Fruit fly (Drosophila melanogaster): ENCODE measurements around the gene opm.

Gene opm

dm6 chrX:15074646-15075351, 8.6 kb upstream of the opm start (continued):
- TF ChIP-seq Gsc (GFP tag; IDR thresholded peaks at IDR 0.05) (peak; percentile 71; the same call in 1 of the 2 replicates), sqz (GFP tag; optimal IDR thresholded peaks at IDR 0.05) (peak; percentile 14), CG15479 (GFP tag; optimal IDR thresholded peaks at IDR 0.05) (no peak), CG17612 (GFP tag; IDR thresholded peaks at IDR 0.05) (peak; percentile 76), dimm (GFP tag; IDR thresholded peaks at IDR 0.05) (peak; percentile 66; the same call in 1 of the 2 replicates), CG18011 (GFP tag; optimal IDR thresholded peaks at IDR 0.05) (peak; percentile 76), CG13624 (GFP tag; optimal IDR thresholded peaks at IDR 0.05) (peak; percentile 93), CG11504 (tag; optimal IDR thresholded peaks at IDR 0.05) (peak; percentile 91), tin (GFP tag; optimal IDR thresholded peaks at IDR 0.05) (peak; percentile 93), CG9817 (tag; optimal IDR thresholded peaks at IDR 0.05) (peak; percentile 86), CkIIα-i1 (GFP tag; IDR thresholded peaks at IDR 0.05) (peak; percentile 71; the same call in 1 of the 2 replicates), E2f1 (GFP tag; IDR thresholded peaks at IDR 0.05) (peak; percentile 83), Xbp1 (GFP tag; optimal IDR thresholded peaks at IDR 0.05) (peak; percentile 94), br (optimal IDR thresholded peaks at IDR 0.05) (no peak), onecut (GFP tag; IDR thresholded peaks at IDR 0.05) (peak; percentile 94), Sox100B (GFP tag; optimal IDR thresholded peaks at IDR 0.05) (peak; percentile 84), CG13123 (GFP tag; optimal IDR thresholded peaks at IDR 0.05) (peak; percentile 71), CG15073 (GFP tag; optimal IDR thresholded peaks at IDR 0.05) (peak; percentile 58), CG14860 (GFP tag; IDR thresholded peaks at IDR 0.05; ENCODE audit: partially characterized antibody) (no peak), CG14710 (tag; optimal IDR thresholded peaks at IDR 0.05) (peak; percentile 75), CG15514 (GFP tag; optimal IDR thresholded peaks at IDR 0.05) (peak; percentile 81), caup (GFP tag; optimal IDR thresholded peaks at IDR 0.05; ENCODE audit: severe bottlenecking) (peak; percentile 81), CG9437 (GFP tag; optimal IDR thresholded peaks at IDR 0.05) (peak; percentile 65), CG6175 (GFP tag; IDR thresholded peaks at IDR 0.05) (peak; percentile 71), Hsf (GFP tag; optimal IDR thresholded peaks at IDR 0.05) (peak; percentile 91), Sry-δ (GFP tag; optimal IDR thresholded peaks at IDR 0.05) (peak; percentile 65), CG31224 (GFP tag; IDR thresholded peaks at IDR 0.05) (peak; percentile 67), Scr (GFP tag; IDR thresholded peaks at IDR 0.05; ENCODE audit: partially characterized antibody) (no peak), CG5953 (GFP tag; IDR thresholded peaks at IDR 0.05) (peak; percentile 83), CG8388 (GFP tag; optimal IDR thresholded peaks at IDR 0.05) (peak; percentile 78), wek (GFP tag; optimal IDR thresholded peaks at IDR 0.05) (peak; percentile 12), CG7963 (GFP tag; IDR thresholded peaks at IDR 0.05; ENCODE audit: partially characterized antibody) (no peak), Hey (tag; optimal IDR thresholded peaks at IDR 0.05) (peak; percentile 67), cato (GFP tag; optimal IDR thresholded peaks at IDR 0.05; ENCODE audit: borderline replicate concordance) (peak; percentile 76), CG9727 (GFP tag; optimal IDR thresholded peaks at IDR 0.05) (peak; percentile 87), Deaf1 (tag; optimal IDR thresholded peaks at IDR 0.05) (peak; percentile 64), CG9797 (GFP tag; optimal IDR thresholded peaks at IDR 0.05) (peak; percentile 26), CG18476 (GFP tag; optimal IDR thresholded peaks at IDR 0.05) (peak; percentile 77), CG4617 (GFP tag; optimal IDR thresholded peaks at IDR 0.05; ENCODE audit: borderline replicate concordance) (peak; percentile 70), kay (GFP tag; optimal IDR thresholded peaks at IDR 0.05) (peak; percentile 81), run (tag; optimal IDR thresholded peaks at IDR 0.05) (peak; percentile 69), corto (GFP tag; optimal IDR thresholded peaks at IDR 0.05) (no peak), klu (GFP tag; IDR thresholded peaks at IDR 0.05) (peak; percentile 82), Opbp (GFP tag; IDR thresholded peaks at IDR 0.05; ENCODE audit: partially characterized antibody) (no peak), Ets97D (GFP tag; optimal IDR thresholded peaks at IDR 0.05) (peak; percentile 68), CG10366 (GFP tag; IDR thresholded peaks at IDR 0.05) (peak; percentile 90), Bdp1 (GFP tag; optimal IDR thresholded peaks at IDR 0.05) (peak; percentile 77), Drgx (GFP tag; IDR thresholded peaks at IDR 0.05) (peak; percentile 87), CG13894 (tag; optimal IDR thresholded peaks at IDR 0.05) (peak; percentile 79)
